ENCODE assay signal across 5 fruit fly cellular contexts in the genomic region with DNA sequence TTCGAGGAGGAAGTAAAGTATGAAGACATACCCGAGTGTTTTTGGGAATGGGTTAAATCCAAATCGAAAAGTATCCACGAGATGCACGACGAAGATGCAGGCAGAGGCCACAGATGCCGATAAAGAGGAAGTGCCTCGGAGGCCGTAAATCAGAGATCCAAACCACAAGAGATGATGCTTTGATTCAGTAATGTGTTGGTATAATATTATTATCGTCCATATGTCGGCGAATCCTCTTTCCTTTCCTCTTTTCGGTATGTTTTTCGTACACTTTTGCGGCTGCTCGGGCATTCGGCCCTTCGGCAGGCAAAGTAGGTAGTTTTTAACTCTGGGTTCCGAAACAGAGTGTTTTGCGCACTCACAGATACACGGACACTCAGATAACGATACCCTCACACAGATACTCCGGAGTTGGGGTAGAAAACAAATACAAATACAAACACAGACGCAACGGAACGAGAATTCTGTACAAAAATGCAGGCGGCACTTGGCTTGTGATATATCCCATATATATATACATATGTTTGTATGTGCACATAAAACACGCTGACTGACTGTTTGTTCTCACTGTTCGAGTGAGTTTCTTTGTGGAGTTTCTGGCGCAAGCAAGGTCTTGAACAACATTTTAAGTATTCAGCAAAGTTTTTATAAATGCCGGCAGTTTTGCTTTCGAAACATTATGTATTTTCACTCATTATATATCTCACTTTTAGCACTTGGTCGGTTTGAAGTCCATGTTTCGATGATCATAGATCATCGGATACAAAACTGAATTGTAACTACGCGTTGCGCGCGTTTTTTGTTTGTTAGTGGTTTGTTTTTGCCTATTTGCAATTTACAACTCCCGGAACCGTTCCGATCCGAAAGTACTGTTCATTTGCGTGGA.
TF ChIP-seq lines count a peak whose summit lies in the region.

No protein-coding gene starts in this region.

- TF ChIP-seq CTCF in whole organism, embryonic (GFP tag; optimal IDR thresholded peaks at IDR 0.05; lab: Kevin White, UChicago), result no peak

TF ChIP-seq in whole organism, adult, 20 proteins besides CTCF, POLR2A, EP300 and RAD21 (continues in another document):
- TF ChIP-seq CG7045 (GFP tag; optimal IDR thresholded peaks at IDR 0.05; lab: Kevin White, UChicago) (no peak), kay (GFP tag; lab: Kevin White, UChicago; ENCODE audit: borderline replicate concordance) (peak; percentile 43), Clk (GFP tag; optimal IDR thresholded peaks at IDR 0.05; lab: Kevin White, UChicago) (no peak), cnc (optimal IDR thresholded peaks at IDR 0.05; lab: Kevin White, UChicago) (no peak), ovo (GFP tag; optimal IDR thresholded peaks at IDR 0.05; lab: Kevin White, UChicago) (no peak), CG7101 (tag; optimal IDR thresholded peaks at IDR 0.05; lab: Kevin White, UChicago) (no peak), Mnt (GFP tag; optimal IDR thresholded peaks at IDR 0.05; lab: Kevin White, UChicago) (no peak), CG5204 (GFP tag; optimal IDR thresholded peaks at IDR 0.05; lab: Kevin White, UChicago) (no peak), Crg-1 (GFP tag; optimal IDR thresholded peaks at IDR 0.05; lab: Kevin White, UChicago) (no peak), CG11617 (GFP tag; optimal IDR thresholded peaks at IDR 0.05; lab: Kevin White, UChicago) (no peak), toe (GFP tag; optimal IDR thresholded peaks at IDR 0.05; lab: Kevin White, UChicago) (no peak), CG33017 (tag; optimal IDR thresholded peaks at IDR 0.05; lab: Kevin White, UChicago) (no peak), pad (GFP tag; optimal IDR thresholded peaks at IDR 0.05; lab: Kevin White, UChicago) (peak; percentile 70), Hr96 (GFP tag; optimal IDR thresholded peaks at IDR 0.05; lab: Kevin White, UChicago) (no peak), bab1 (GFP tag; optimal IDR thresholded peaks at IDR 0.05; lab: Kevin White, UChicago) (no peak), CG14711 (tag; optimal IDR thresholded peaks at IDR 0.05; lab: Kevin White, UChicago) (no peak), tj (GFP tag; optimal IDR thresholded peaks at IDR 0.05; lab: Kevin White, UChicago) (peak; percentile 91)

TF ChIP-seq in whole organism, embryonic, 481 proteins besides CTCF, POLR2A, EP300 and RAD21 (continues in another document):
- TF ChIP-seq Sox100B (GFP tag; optimal IDR thresholded peaks at IDR 0.05; lab: Kevin White, UChicago) (no peak), gcm (GFP tag; optimal IDR thresholded peaks at IDR 0.05; lab: Kevin White, UChicago) (peak; percentile 66), CG2875 (GFP tag; optimal IDR thresholded peaks at IDR 0.05; lab: Kevin White, UChicago) (peak; percentile 11), unpg (GFP tag; optimal IDR thresholded peaks at IDR 0.05; lab: Kevin White, UChicago) (no peak), Blimp-1 (GFP tag; optimal IDR thresholded peaks at IDR 0.05; lab: Kevin White, UChicago) (no peak), CG8281 (tag; optimal IDR thresholded peaks at IDR 0.05; lab: Kevin White, UChicago) (no peak), dmrt11E (tag; optimal IDR thresholded peaks at IDR 0.05; lab: Kevin White, UChicago) (no peak), Pdp1 (GFP tag; optimal IDR thresholded peaks at IDR 0.05; lab: Kevin White, UChicago) (no peak), esg (GFP tag; conservative IDR thresholded peaks at IDR 0.05; lab: Robert Waterston, UW) (no peak), sug (tag; optimal IDR thresholded peaks at IDR 0.05; lab: Kevin White, UChicago) (peak; percentile 25), CG11456 (GFP tag; IDR thresholded peaks at IDR 0.05; lab: Robert Waterston, UW) (no peak), CG3847 (GFP tag; IDR thresholded peaks at IDR 0.05; lab: Robert Waterston, UW) (no peak), Hand (GFP tag; optimal IDR thresholded peaks at IDR 0.05; lab: Kevin White, UChicago) (no peak), CG13424 (tag; optimal IDR thresholded peaks at IDR 0.05; lab: Kevin White, UChicago) (no peak), schlank (tag; optimal IDR thresholded peaks at IDR 0.05; lab: Kevin White, UChicago) (no peak), Atf6 (GFP tag; IDR thresholded peaks at IDR 0.05; lab: Robert Waterston, UW) (no peak), Doc2 (GFP tag; IDR thresholded peaks at IDR 0.05; lab: Robert Waterston, UW) (no peak)

TF ChIP-seq in whole organism, prepupa, 60 proteins besides CTCF, POLR2A, EP300 and RAD21 (continues in another document):
- peak; percentile 1 for TF ChIP-seq vri (GFP tag; optimal IDR thresholded peaks at IDR 0.05; lab: Kevin White, UChicago)
- peak; percentile 82 for TF ChIP-seq fkh (GFP tag; optimal IDR thresholded peaks at IDR 0.05; lab: Kevin White, UChicago)
- TF ChIP-seq CG8319 (GFP tag; optimal IDR thresholded peaks at IDR 0.05; lab: Kevin White, UChicago), result no peak
- no peak for TF ChIP-seq lz (GFP tag; optimal IDR thresholded peaks at IDR 0.05; lab: Kevin White, UChicago)
- no peak for TF ChIP-seq CG32006 (GFP tag; optimal IDR thresholded peaks at IDR 0.05; lab: Kevin White, UChicago)
- peak; percentile 2 to 45 for TF ChIP-seq ss (GFP tag; optimal IDR thresholded peaks at IDR 0.05; lab: Kevin White, UChicago)
- no peak for TF ChIP-seq CG4318 (GFP tag; optimal IDR thresholded peaks at IDR 0.05; lab: Kevin White, UChicago)
- no peak for TF ChIP-seq CG11294 (GFP tag; IDR thresholded peaks at IDR 0.05; lab: Robert Waterston, UW)
- peak; percentile 7 for TF ChIP-seq CG6276 (GFP tag; optimal IDR thresholded peaks at IDR 0.05; lab: Kevin White, UChicago)
- no peak for TF ChIP-seq cyc (GFP tag; optimal IDR thresholded peaks at IDR 0.05; lab: Kevin White, UChicago)
- TF ChIP-seq CG7368 (GFP tag; optimal IDR thresholded peaks at IDR 0.05; lab: Kevin White, UChicago), result no peak
- TF ChIP-seq dsx (GFP tag; optimal IDR thresholded peaks at IDR 0.05; lab: Kevin White, UChicago; ENCODE audit: poor library complexity, severe bottlenecking), result peak; percentile 21
- peak; percentile 28; the same call in 1 of the 2 replicates for TF ChIP-seq CG15336 (GFP tag; IDR thresholded peaks at IDR 0.05; lab: Robert Waterston, UW)
- no peak for TF ChIP-seq Smox (GFP tag; optimal IDR thresholded peaks at IDR 0.05; lab: Kevin White, UChicago)
- TF ChIP-seq CG6163 (GFP tag; IDR thresholded peaks at IDR 0.05; lab: Robert Waterston, UW), result peak; percentile 68
- no peak for TF ChIP-seq CG10631 (GFP tag; optimal IDR thresholded peaks at IDR 0.05; lab: Kevin White, UChicago)
- peak; percentile 22 for TF ChIP-seq CG3032 (tag; optimal IDR thresholded peaks at IDR 0.05; lab: Kevin White, UChicago)

TF ChIP-seq in whole organism, pupa, 21 proteins besides CTCF, POLR2A, EP300 and RAD21 (continues in another document):
- TF ChIP-seq CG13204 (GFP tag; optimal IDR thresholded peaks at IDR 0.05; lab: Kevin White, UChicago), result peak; percentile 43
- no peak for TF ChIP-seq CG10348 (GFP tag; IDR thresholded peaks at IDR 0.05; lab: Robert Waterston, UW)
- peak; percentile 57; the same call in 1 of the 2 replicates for TF ChIP-seq CG32121 (GFP tag; IDR thresholded peaks at IDR 0.05; lab: Robert Waterston, UW)
- no peak for TF ChIP-seq CG34367 (tag; optimal IDR thresholded peaks at IDR 0.05; lab: Kevin White, UChicago)
- no peak for TF ChIP-seq CG9948 (tag; optimal IDR thresholded peaks at IDR 0.05; lab: Kevin White, UChicago)
- no peak for TF ChIP-seq Pif1A (GFP tag; optimal IDR thresholded peaks at IDR 0.05; lab: Kevin White, UChicago)
- TF ChIP-seq CG4496 (GFP tag; IDR thresholded peaks at IDR 0.05; lab: Robert Waterston, UW), result peak; percentile 54; the same call in 2 of the 3 replicates
- 0 out of 3 replicates have a peak, but pooled peaks have one; percentile 16 for TF ChIP-seq fd96Ca (GFP tag; IDR thresholded peaks at IDR 0.05; lab: Robert Waterston, UW)
- TF ChIP-seq Snoo (tag; optimal IDR thresholded peaks at IDR 0.05; lab: Kevin White, UChicago), result no peak
- TF ChIP-seq Pif1B (GFP tag; optimal IDR thresholded peaks at IDR 0.05; lab: Kevin White, UChicago), result no peak
- TF ChIP-seq CG15710 (tag; optimal IDR thresholded peaks at IDR 0.05; lab: Kevin White, UChicago), result no peak
- TF ChIP-seq gl (tag; optimal IDR thresholded peaks at IDR 0.05; lab: Kevin White, UChicago), result no peak
- peak; percentile 56 for TF ChIP-seq CG12605 (GFP tag; IDR thresholded peaks at IDR 0.05; lab: Robert Waterston, UW)
- TF ChIP-seq CG14655 (GFP tag; optimal IDR thresholded peaks at IDR 0.05; lab: Kevin White, UChicago), result peak; percentile 12
- no peak for TF ChIP-seq CG8159 (tag; optimal IDR thresholded peaks at IDR 0.05; lab: Kevin White, UChicago)
- TF ChIP-seq rn (GFP tag; IDR thresholded peaks at IDR 0.05; lab: Robert Waterston, UW), result 0 out of 2 replicates have a peak, but pooled peaks have one; percentile 20
- no peak for TF ChIP-seq D1 (tag; optimal IDR thresholded peaks at IDR 0.05; lab: Kevin White, UChicago)
- TF ChIP-seq EcR (GFP tag; optimal IDR thresholded peaks at IDR 0.05; lab: Kevin White, UChicago), result peak; percentile 4

TF ChIP-seq in whole organism, wandering third instar larva, 38 proteins besides CTCF, POLR2A, EP300 and RAD21 (continues in another document):
- no peak for TF ChIP-seq foxo (GFP tag; optimal IDR thresholded peaks at IDR 0.05; lab: Kevin White, UChicago)
- peak; percentile 64 for TF ChIP-seq jim (GFP tag; optimal IDR thresholded peaks at IDR 0.05; lab: Kevin White, UChicago)
- no peak for TF ChIP-seq pan (optimal IDR thresholded peaks at IDR 0.05; lab: Kevin White, UChicago)
- TF ChIP-seq sage (GFP tag; optimal IDR thresholded peaks at IDR 0.05; lab: Kevin White, UChicago), result no peak
- TF ChIP-seq OdsH (GFP tag; optimal IDR thresholded peaks at IDR 0.05; lab: Kevin White, UChicago), result no peak
- no peak for TF ChIP-seq Hr83 (GFP tag; optimal IDR thresholded peaks at IDR 0.05; lab: Kevin White, UChicago; ENCODE audit: poor library complexity, severe bottlenecking)
- no peak for TF ChIP-seq Hnf4 (GFP tag; optimal IDR thresholded peaks at IDR 0.05; lab: Kevin White, UChicago)
- peak; percentile 36 for TF ChIP-seq Sp1 (GFP tag; optimal IDR thresholded peaks at IDR 0.05; lab: Kevin White, UChicago)
- no peak for TF ChIP-seq Abd-B (GFP tag; optimal IDR thresholded peaks at IDR 0.05; lab: Kevin White, UChicago)
- TF ChIP-seq CrebA (GFP tag; optimal IDR thresholded peaks at IDR 0.05; lab: Kevin White, UChicago; ENCODE audit: borderline replicate concordance), result no peak
- peak; percentile 100 for TF ChIP-seq psq (GFP tag; optimal IDR thresholded peaks at IDR 0.05; lab: Kevin White, UChicago)
- peak; percentile 60 for TF ChIP-seq Rel (GFP tag; optimal IDR thresholded peaks at IDR 0.05; lab: Kevin White, UChicago)
- TF ChIP-seq Rel (tag; optimal IDR thresholded peaks at IDR 0.05; lab: Kevin White, UChicago), result no peak
- TF ChIP-seq brk (GFP tag; optimal IDR thresholded peaks at IDR 0.05; lab: Kevin White, UChicago), result peak; percentile 39
- peak; percentile 3 for TF ChIP-seq woc (GFP tag; optimal IDR thresholded peaks at IDR 0.05; lab: Kevin White, UChicago)
- TF ChIP-seq dmrt93B (GFP tag; optimal IDR thresholded peaks at IDR 0.05; lab: Kevin White, UChicago), result no peak
- TF ChIP-seq fru (GFP tag; optimal IDR thresholded peaks at IDR 0.05; lab: Kevin White, UChicago), result peak; percentile 66
- TF ChIP-seq h (GFP tag; optimal IDR thresholded peaks at IDR 0.05; lab: Kevin White, UChicago), result peak; percentile 16
- no peak for TF ChIP-seq CG9705 (GFP tag; optimal IDR thresholded peaks at IDR 0.05; lab: Kevin White, UChicago)
- no peak for TF ChIP-seq dsf (GFP tag; optimal IDR thresholded peaks at IDR 0.05; lab: Kevin White, UChicago; ENCODE audit: borderline replicate concordance)
